Worm (Caenorhabditis elegans) whole organism, L1 larva: ENCODE results near the gene C49G7.13.

Experiments
- F16B12.6 ChIP-seq: fragments of 150-350 bp; optimal IDR thresholded peaks from 2 replicates; lab custom pipeline; 2014; ENCODE audit warnings: missing biosample characterization, missing genetic modification characterization
- blmp-1 ChIP-seq: fragments of 150-350 bp; optimal IDR thresholded peaks from 2 replicates; lab custom pipeline; 2014; ENCODE audit warnings: missing biosample characterization, missing genetic modification characterization
- ces-1 ChIP-seq: fragments of 150-350 bp; optimal IDR thresholded peaks from 2 replicates; lab custom pipeline; 2014; ENCODE audit warnings: missing biosample characterization, missing genetic modification reagents, missing genetic modification characterization
- dpl-1 ChIP-seq, 3 experiments: fragments of 150-350 bp in 2 of 3; sonication (generic microtip) in 1 of 3; optimal IDR thresholded peaks; 2 replicates each; lab custom pipeline; 2014 to 2017; ENCODE audit warnings: missing biosample characterization in 3 of 3, missing genetic modification characterization in 3 of 3, missing genetic modification reagents in 3 of 3
- efl-1 ChIP-seq, 4 experiments: fragments of 150-350 bp; optimal IDR thresholded peaks in 3 of 4; peaks in 1 of 4; 1 replicate in 1 of 4; 2 replicates in 3 of 4; lab custom pipeline; 2014; ENCODE audit warnings: missing biosample characterization in 2 of 4, missing genetic modification characterization in 2 of 4, missing genetic modification reagents in 2 of 4
- efl-3 ChIP-seq: fragments of 200-800 bp; sonication (Bioruptor generic); optimal IDR thresholded peaks from 2 replicates; lab custom pipeline; 2018; ENCODE audit warnings: mild to moderate bottlenecking, missing genetic modification characterization, missing compliant biosample characterization
- egl-27 ChIP-seq, 2 experiments: fragments of 150-350 bp in 1 of 2; sonication (generic microtip); optimal IDR thresholded peaks; 3 replicates each; lab custom pipeline; 2017 to 2018; ENCODE audit warnings: missing biosample characterization in 2 of 2, missing genetic modification characterization in 2 of 2, missing genetic modification reagents in 2 of 2
- ets-5 ChIP-seq: fragments of 200-800 bp; sonication (Bioruptor generic); IDR thresholded peaks from 2 replicates; pipeline ENCODE4 v1.3.6; 2022; ENCODE audit warnings: missing genetic modification characterization, missing compliant biosample characterization
- fkh-10 ChIP-seq: sonication (generic microtip); optimal IDR thresholded peaks from 2 replicates; lab custom pipeline; 2017; ENCODE audit warnings: missing biosample characterization, missing genetic modification reagents, missing genetic modification characterization
- fkh-4 ChIP-seq: sonication (generic microtip); optimal IDR thresholded peaks from 2 replicates; lab custom pipeline; 2016; ENCODE audit warnings: missing compliant biosample characterization, missing genetic modification characterization, borderline replicate concordance
- grh-1 ChIP-seq: fragments of 200-800 bp; sonication (Bioruptor generic); IDR thresholded peaks from 2 replicates; pipeline ENCODE4 v1.3.6; 2022; ENCODE audit warnings: missing genetic modification reagents, missing genetic modification characterization, missing compliant biosample characterization
- hlh-17 ChIP-seq: fragments of 200-800 bp; sonication (Bioruptor generic); optimal IDR thresholded peaks from 2 replicates; lab custom pipeline; 2018; ENCODE audit warnings: missing genetic modification characterization, mild to moderate bottlenecking, missing compliant biosample characterization, moderate library complexity, borderline replicate concordance
- hlh-4 ChIP-seq: sonication (generic microtip); optimal IDR thresholded peaks from 2 replicates; lab custom pipeline; 2016; ENCODE audit warnings: mild to moderate bottlenecking, missing genetic modification characterization, missing compliant biosample characterization
- lin-14 ChIP-seq: fragments of 200-800 bp; sonication (Bioruptor generic); optimal IDR thresholded peaks from 2 replicates; lab custom pipeline; 2018; ENCODE audit warnings: mild to moderate bottlenecking, missing genetic modification characterization, moderate library complexity, missing compliant biosample characterization
- mdl-1 ChIP-seq, 2 experiments: fragments of 150-350 bp; optimal IDR thresholded peaks; 2 replicates each; lab custom pipeline; 2014 to 2017; ENCODE audit warnings: missing biosample characterization in 2 of 2, missing genetic modification characterization in 2 of 2, inconsistent platforms in 1 of 2
- mef-2 ChIP-seq: fragments of 150-350 bp; optimal IDR thresholded peaks from 2 replicates; lab custom pipeline; 2014; ENCODE audit warnings: missing biosample characterization, missing genetic modification characterization
- nhr-19 ChIP-seq: fragments of 200-800 bp; sonication (Bioruptor generic); conservative IDR thresholded peaks from 2 replicates; pipeline ENCODE4 v1.3.6; 2022; ENCODE audit warnings: missing genetic modification characterization, missing compliant biosample characterization
- nhr-20 ChIP-seq: sonication (generic microtip); optimal IDR thresholded peaks from 2 replicates; lab custom pipeline; 2016; ENCODE audit warnings: mild to moderate bottlenecking, missing genetic modification characterization, missing compliant biosample characterization
- nhr-77 ChIP-seq: fragments of 150-350 bp; optimal IDR thresholded peaks from 2 replicates; lab custom pipeline; 2014; ENCODE audit warnings: missing biosample characterization, missing genetic modification characterization
- nhr-85 ChIP-seq: sonication (generic microtip); peaks from one replicate; lab custom pipeline; 2016; ENCODE audit warnings: missing genetic modification characterization, inconsistent platforms, missing compliant biosample characterization
- nhr-90 ChIP-seq: sonication (generic microtip); optimal IDR thresholded peaks from 2 replicates; lab custom pipeline; 2016; ENCODE audit warnings: mild to moderate bottlenecking, missing genetic modification characterization, missing compliant biosample characterization; ENCODE audit not compliant: poor library complexity
- pax-3 ChIP-seq: fragments of 200-800 bp; sonication (Bioruptor generic); optimal IDR thresholded peaks from 2 replicates; lab custom pipeline; 2018; ENCODE audit warnings: mild to moderate bottlenecking, missing genetic modification characterization, moderate library complexity, missing compliant biosample characterization
- pqm-1 ChIP-seq: sonication (generic microtip); optimal IDR thresholded peaks from 3 replicates; lab custom pipeline; 2017; ENCODE audit warnings: missing biosample characterization, missing genetic modification characterization
- rnt-1 ChIP-seq: sonication (generic microtip); optimal IDR thresholded peaks from 2 replicates; lab custom pipeline; 2016; ENCODE audit warnings: mild to moderate bottlenecking, missing genetic modification characterization, moderate library complexity, missing compliant biosample characterization
- skn-1 ChIP-seq: fragments of 150-350 bp; optimal IDR thresholded peaks from 2 replicates; lab custom pipeline; 2014; ENCODE audit warnings: missing biosample characterization, missing genetic modification characterization
- snu-23 ChIP-seq: sonication (generic microtip); optimal IDR thresholded peaks from 2 replicates; lab custom pipeline; 2016; ENCODE audit warnings: missing genetic modification characterization, missing compliant biosample characterization
- sup-37 ChIP-seq: fragments of 200-800 bp; sonication (Bioruptor generic); optimal IDR thresholded peaks from 2 replicates; lab custom pipeline; 2018; ENCODE audit warnings: mild to moderate bottlenecking, missing genetic modification characterization, missing compliant biosample characterization
- tbx-2 ChIP-seq: sonication (generic microtip); optimal IDR thresholded peaks from 2 replicates; lab custom pipeline; 2016; ENCODE audit warnings: missing genetic modification characterization, missing compliant biosample characterization
- unc-62 ChIP-seq: fragments of 150-350 bp; optimal IDR thresholded peaks from 2 replicates; lab custom pipeline; 2014; ENCODE audit warnings: missing biosample characterization, missing genetic modification reagents, missing genetic modification characterization
- vab-15 ChIP-seq: sonication (generic microtip); optimal IDR thresholded peaks from 2 replicates; lab custom pipeline; 2017; ENCODE audit warnings: missing genotype, mild to moderate bottlenecking, missing genetic modification characterization, missing compliant biosample characterization
- xbp-1 ChIP-seq: sonication (generic microtip); optimal IDR thresholded peaks from 2 replicates; lab custom pipeline; 2016; ENCODE audit warnings: missing genetic modification characterization, missing compliant biosample characterization
- zip-4 ChIP-seq: fragments of 200-800 bp; sonication (Bioruptor generic); optimal IDR thresholded peaks from 2 replicates; lab custom pipeline; 2018; ENCODE audit warnings: mild to moderate bottlenecking, missing genetic modification characterization, moderate library complexity, missing compliant biosample characterization

C49G7.13 gene

DNA sequence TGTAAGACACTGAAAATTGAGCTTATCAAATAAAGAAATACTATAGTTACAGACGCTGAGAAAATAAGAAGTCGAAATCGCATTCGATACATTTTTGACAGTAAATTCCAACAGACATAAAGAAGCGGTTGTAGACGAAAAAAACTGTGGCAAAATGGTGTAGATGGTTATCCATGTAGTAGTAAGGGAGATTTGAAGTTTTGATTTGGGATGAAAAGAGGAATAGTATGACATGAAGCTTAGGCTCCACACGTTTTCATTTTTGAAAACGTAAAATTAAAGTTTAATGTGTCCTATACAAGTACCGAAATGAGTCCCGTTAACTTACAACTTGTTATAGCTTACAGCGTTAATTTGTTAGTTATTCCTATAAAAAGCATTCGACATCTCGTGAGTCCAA is 41.9 kb upstream of the C49G7.13 start, which contains the start of gene K09D9.9:
K09D9.9 (minus strand) TSS at position 101 of the 400 bp plus-strand sequence.
- TF ChIP-seq nhr-85 (no peak), efl-1 (optimal IDR thresholded peaks at IDR 0.05; lab: Kevin White, UChicago) (no peak), efl-1 (GFP tag; optimal IDR thresholded peaks at IDR 0.05 in 1 of 2; lab: Kevin White, UChicago) (peak in 1 of 2 experiments; percentile 87), zip-4 (GFP tag; lab: Kevin White, UChicago) (no peak), hlh-4 (tag; lab: Kevin White, UChicago) (no peak)

DNA sequence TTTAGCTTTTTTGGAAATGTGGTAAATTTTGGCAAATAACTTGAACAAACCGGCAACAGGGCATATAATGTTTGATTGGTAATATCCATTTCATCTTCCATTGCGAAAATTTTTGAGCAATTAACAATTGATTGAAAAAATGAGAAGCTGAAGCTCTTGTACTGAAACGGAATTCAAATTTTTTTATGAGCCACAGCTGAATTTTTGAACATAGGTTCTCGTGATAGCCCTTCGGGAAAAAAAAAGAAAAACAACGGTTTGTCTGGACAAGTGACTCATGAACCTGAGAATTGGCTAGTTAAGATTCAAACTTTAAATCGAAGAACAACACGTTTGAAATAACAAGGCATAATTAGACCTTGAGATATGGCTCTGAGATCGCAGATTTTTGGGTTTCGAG is 40.1 kb upstream of the C49G7.13 start, which contains the start of gene srx-62:
srx-62 (minus strand) TSS at position 101 of the 400 bp plus-strand sequence.
- TF ChIP-seq mdl-1 (tag; optimal IDR thresholded peaks at IDR 0.05; lab: Kevin White, UChicago), result no peak
- TF ChIP-seq F16B12.6 (tag; lab: Kevin White, UChicago), result no peak
- TF ChIP-seq ets-5 (GFP tag; lab: Robert Waterston, UW), result no peak
- no peak for TF ChIP-seq fkh-10 (GFP tag; lab: Kevin White, UChicago)
- no peak for TF ChIP-seq pax-3 (tag; lab: Kevin White, UChicago)
- no peak for TF ChIP-seq sup-37 (GFP tag; lab: Kevin White, UChicago)
- TF ChIP-seq hlh-17, result no peak
- no peak for TF ChIP-seq snu-23 (GFP tag; lab: Kevin White, UChicago)
- no peak for TF ChIP-seq vab-15 (tag; lab: Kevin White, UChicago)
- TF ChIP-seq nhr-85, result no peak
- TF ChIP-seq mef-2, result no peak
- TF ChIP-seq grh-1 (GFP tag; lab: Robert Waterston, UW), result no peak

DNA sequence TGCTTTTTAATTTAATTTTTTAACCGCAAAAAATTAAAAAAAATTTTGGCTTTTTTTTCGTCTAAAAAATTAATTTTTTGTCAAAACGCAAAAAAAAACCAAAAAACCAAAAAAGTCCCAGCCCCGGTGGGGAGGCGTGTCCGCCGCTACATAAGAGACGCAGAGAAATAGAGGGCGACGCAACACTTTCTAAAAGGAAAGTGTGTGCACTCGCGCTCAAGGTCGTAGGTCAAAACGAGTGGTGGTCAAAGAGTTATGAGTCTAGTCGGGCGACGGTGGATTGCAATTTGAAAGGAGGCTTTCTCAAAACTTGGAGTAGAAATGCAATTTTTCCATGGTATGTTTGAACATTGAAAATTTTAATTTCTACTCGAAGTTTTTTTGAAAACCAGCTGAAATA is 31.3 kb upstream of the C49G7.13 start:
- TF ChIP-seq blmp-1 (tag; lab: Kevin White, UChicago), result peak; percentile 63
- no peak for TF ChIP-seq hlh-4 (tag; lab: Kevin White, UChicago)
- no peak for TF ChIP-seq xbp-1 (tag; lab: Kevin White, UChicago)
- no peak for TF ChIP-seq efl-3 (GFP tag; lab: Kevin White, UChicago)
- no peak for TF ChIP-seq lin-14
- no peak for TF ChIP-seq egl-27 (tag; optimal IDR thresholded peaks at IDR 0.05; lab: Kevin White, UChicago)
- no peak for TF ChIP-seq nhr-19 (GFP tag; lab: Robert Waterston, UW)
- no peak for TF ChIP-seq dpl-1 (GFP tag; optimal IDR thresholded peaks at IDR 0.05; lab: Kevin White, UChicago)
- TF ChIP-seq, all 84 proteins: peak for 1

DNA sequence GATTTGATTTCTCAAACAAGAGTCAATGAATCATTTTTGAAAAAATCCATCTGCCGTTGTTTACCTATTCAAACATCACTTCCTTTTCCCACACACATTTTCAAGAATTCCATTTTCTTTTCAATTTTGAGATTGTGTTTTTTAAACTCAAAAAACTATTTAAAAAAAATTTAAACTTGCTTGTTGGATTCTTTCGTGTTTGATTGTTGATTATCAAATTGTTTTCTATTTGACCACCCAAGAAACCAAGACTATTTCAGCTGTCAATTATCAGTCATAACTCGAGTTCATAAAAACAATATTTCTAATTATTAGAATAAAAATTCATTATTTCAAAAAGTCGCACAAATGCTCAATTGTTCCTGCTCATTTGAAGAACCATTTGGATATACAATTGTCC is 30.7 kb upstream of the C49G7.13 start, which contains the start of gene srh-8:
srh-8 (plus strand) TSS at position 301 of the 400 bp plus-strand sequence.
- TF ChIP-seq pqm-1, result no peak
- no peak for TF ChIP-seq grh-1 (GFP tag; lab: Robert Waterston, UW)
- no peak for TF ChIP-seq nhr-20 (tag; lab: Kevin White, UChicago)
- no peak for TF ChIP-seq rnt-1 (tag; lab: Kevin White, UChicago)
- no peak for TF ChIP-seq mef-2
- no peak for TF ChIP-seq efl-3 (GFP tag; lab: Kevin White, UChicago)

DNA sequence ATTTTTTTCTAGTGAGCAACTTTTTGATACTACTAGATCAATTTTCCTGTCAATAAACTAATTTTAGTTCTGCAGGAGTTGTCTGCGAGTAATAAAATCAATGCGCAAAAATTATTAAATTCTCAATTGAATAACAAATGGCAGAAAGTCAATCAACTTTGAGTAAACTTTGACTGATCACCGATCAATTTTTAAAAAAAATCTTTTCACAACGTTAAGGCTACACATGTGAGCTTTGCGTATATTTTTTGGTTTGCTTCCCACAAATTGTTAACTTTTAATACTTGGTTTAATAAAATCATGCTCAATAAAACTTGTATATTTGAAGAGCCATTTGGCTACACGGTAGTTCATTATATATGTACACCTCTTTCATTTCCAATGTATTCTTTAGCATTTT is 28.0 kb upstream of the C49G7.13 start, which contains the start of gene srh-7:
srh-7 (plus strand) TSS at position 301 of the 400 bp plus-strand sequence.
- TF ChIP-seq fkh-10 (GFP tag; lab: Kevin White, UChicago) (no peak), unc-62 (GFP tag; lab: Kevin White, UChicago) (no peak), fkh-4 (tag; lab: Kevin White, UChicago) (no peak), hlh-4 (tag; lab: Kevin White, UChicago) (no peak), sup-37 (GFP tag; lab: Kevin White, UChicago) (no peak), ces-1 (GFP tag; lab: Kevin White, UChicago) (no peak), tbx-2 (tag; lab: Kevin White, UChicago) (no peak), hlh-17 (no peak), nhr-90 (tag; lab: Kevin White, UChicago) (no peak), nhr-77 (no peak), zip-4 (GFP tag; lab: Kevin White, UChicago) (no peak), skn-1 (tag; lab: Kevin White, UChicago) (no peak), nhr-85 (no peak)
